Worm (Caenorhabditis elegans) whole organism, L1 larva: ENCODE measurements around the gene ugt-48.

Experiments
- C04F5.9 ChIP-seq: sonication (generic microtip); optimal IDR thresholded peaks from 2 replicates; lab custom pipeline; 2016; ENCODE audit warnings: missing genetic modification characterization, missing compliant biosample characterization
- C16A3.4 ChIP-seq: fragments of 150-350 bp; optimal IDR thresholded peaks from 2 replicates; lab custom pipeline; 2014; ENCODE audit warnings: missing biosample characterization, missing genetic modification characterization
- C34B4.2 ChIP-seq: sonication (generic microtip); optimal IDR thresholded peaks from 2 replicates; lab custom pipeline; 2017; ENCODE audit warnings: mild to moderate bottlenecking, missing genetic modification characterization, missing compliant biosample characterization
- Y116A8C.19 ChIP-seq: sonication (generic microtip); optimal IDR thresholded peaks from 2 replicates; lab custom pipeline; 2016; ENCODE audit warnings: missing compliant biosample characterization, missing genetic modification characterization, borderline replicate concordance
- aha-1 ChIP-seq: fragments of 150-350 bp; optimal IDR thresholded peaks from 2 replicates; lab custom pipeline; 2014; ENCODE audit warnings: missing biosample characterization, missing genetic modification characterization
- ceh-8 ChIP-seq: fragments of 200-800 bp; sonication (Bioruptor generic); optimal IDR thresholded peaks from 2 replicates; lab custom pipeline; 2018; ENCODE audit warnings: mild to moderate bottlenecking, missing genetic modification characterization, moderate library complexity, missing compliant biosample characterization
- ces-1 ChIP-seq: fragments of 150-350 bp; optimal IDR thresholded peaks from 2 replicates; lab custom pipeline; 2014; ENCODE audit warnings: missing biosample characterization, missing genetic modification reagents, missing genetic modification characterization
- dsc-1 ChIP-seq: sonication (generic microtip); optimal IDR thresholded peaks from 2 replicates; lab custom pipeline; 2016; ENCODE audit warnings: mild to moderate bottlenecking, missing genetic modification characterization, missing compliant biosample characterization
- efl-1 ChIP-seq, 4 experiments: fragments of 150-350 bp; optimal IDR thresholded peaks in 3 of 4; peaks in 1 of 4; 1 replicate in 1 of 4; 2 replicates in 3 of 4; lab custom pipeline; 2014; ENCODE audit warnings: missing biosample characterization in 2 of 4, missing genetic modification characterization in 2 of 4, missing genetic modification reagents in 2 of 4
- efl-3 ChIP-seq: fragments of 200-800 bp; sonication (Bioruptor generic); optimal IDR thresholded peaks from 2 replicates; lab custom pipeline; 2018; ENCODE audit warnings: mild to moderate bottlenecking, missing genetic modification characterization, missing compliant biosample characterization
- egl-27 ChIP-seq, 2 experiments: fragments of 150-350 bp in 1 of 2; sonication (generic microtip); optimal IDR thresholded peaks; 3 replicates each; lab custom pipeline; 2017 to 2018; ENCODE audit warnings: missing biosample characterization in 2 of 2, missing genetic modification characterization in 2 of 2, missing genetic modification reagents in 2 of 2
- elt-3 ChIP-seq, 6 experiments: fragments of 150-350 bp in 1 of 6; sonication (generic microtip); optimal IDR thresholded peaks; 2 replicates each; lab custom pipeline; 2017 to 2018; ENCODE audit warnings: missing biosample characterization in 6 of 6, missing genetic modification characterization in 6 of 6, inconsistent platforms in 1 of 6
- ets-5 ChIP-seq: fragments of 200-800 bp; sonication (Bioruptor generic); IDR thresholded peaks from 2 replicates; pipeline ENCODE4 v1.3.6; 2022; ENCODE audit warnings: missing genetic modification characterization, missing compliant biosample characterization
- fkh-8 ChIP-seq: sonication (generic microtip); optimal IDR thresholded peaks from 2 replicates; lab custom pipeline; 2016; ENCODE audit warnings: mild to moderate bottlenecking, missing genetic modification characterization, missing compliant biosample characterization
- fos-1 ChIP-seq: fragments of 150-350 bp; optimal IDR thresholded peaks from 2 replicates; lab custom pipeline; 2014; ENCODE audit warnings: missing biosample characterization, missing genetic modification characterization
- hlh-4 ChIP-seq: sonication (generic microtip); optimal IDR thresholded peaks from 2 replicates; lab custom pipeline; 2016; ENCODE audit warnings: mild to moderate bottlenecking, missing genetic modification characterization, missing compliant biosample characterization
- isw-1 ChIP-seq: fragments of 200-800 bp; sonication (Bioruptor generic); IDR thresholded peaks from 2 replicates; pipeline ENCODE4 v1.3.6; 2022; ENCODE audit warnings: missing genetic modification characterization, missing compliant biosample characterization
- jun-1 ChIP-seq: fragments of 150-350 bp; optimal IDR thresholded peaks from 2 replicates; lab custom pipeline; 2014; ENCODE audit warnings: missing biosample characterization, missing genetic modification reagents, missing genetic modification characterization
- lin-13 ChIP-seq: fragments of 150-350 bp; optimal IDR thresholded peaks from 2 replicates; lab custom pipeline; 2014; ENCODE audit warnings: missing biosample characterization, missing genetic modification reagents, missing genetic modification characterization
- lin-14 ChIP-seq: fragments of 200-800 bp; sonication (Bioruptor generic); optimal IDR thresholded peaks from 2 replicates; lab custom pipeline; 2018; ENCODE audit warnings: mild to moderate bottlenecking, missing genetic modification characterization, moderate library complexity, missing compliant biosample characterization
- lin-35 ChIP-seq, 2 experiments: fragments of 150-350 bp; optimal IDR thresholded peaks; 2 replicates each; lab custom pipeline; 2014; ENCODE audit warnings: missing biosample characterization in 2 of 2, missing genetic modification characterization in 2 of 2, missing genetic modification reagents in 2 of 2
- lin-39 ChIP-seq: fragments of 150-350 bp; optimal IDR thresholded peaks from 2 replicates; lab custom pipeline; 2014; ENCODE audit warnings: missing biosample characterization, missing genetic modification reagents, missing genetic modification characterization
- lsy-2 ChIP-seq, 2 experiments: fragments of 150-350 bp; optimal IDR thresholded peaks; 2 replicates each; lab custom pipeline; 2014; ENCODE audit warnings: missing biosample characterization in 2 of 2, missing genetic modification characterization in 2 of 2
- mab-9 ChIP-seq: fragments of 200-800 bp; sonication (Bioruptor generic); IDR thresholded peaks from 2 replicates; pipeline ENCODE4 v1.3.6; 2022; ENCODE audit warnings: missing genetic modification reagents, missing genetic modification characterization, missing compliant biosample characterization
- mdl-1 ChIP-seq, 2 experiments: fragments of 150-350 bp; optimal IDR thresholded peaks; 2 replicates each; lab custom pipeline; 2014 to 2017; ENCODE audit warnings: missing biosample characterization in 2 of 2, missing genetic modification characterization in 2 of 2, inconsistent platforms in 1 of 2
- nhr-12 ChIP-seq: sonication (generic microtip); optimal IDR thresholded peaks from 2 replicates; lab custom pipeline; 2017; ENCODE audit warnings: missing biosample characterization, missing genetic modification characterization
- nhr-237 ChIP-seq: fragments of 150-350 bp; optimal IDR thresholded peaks from 2 replicates; lab custom pipeline; 2014; ENCODE audit warnings: missing biosample characterization, missing genetic modification characterization
- nhr-71 ChIP-seq: sonication (generic microtip); optimal IDR thresholded peaks from 2 replicates; lab custom pipeline; 2016; ENCODE audit warnings: mild to moderate bottlenecking, missing genetic modification characterization, moderate library complexity, missing compliant biosample characterization
- nhr-84 ChIP-seq: sonication (generic microtip); optimal IDR thresholded peaks from 2 replicates; lab custom pipeline; 2017; ENCODE audit warnings: missing biosample characterization, missing genetic modification characterization
- nhr-90 ChIP-seq: sonication (generic microtip); optimal IDR thresholded peaks from 2 replicates; lab custom pipeline; 2016; ENCODE audit warnings: mild to moderate bottlenecking, missing genetic modification characterization, missing compliant biosample characterization; ENCODE audit not compliant: poor library complexity
- pqm-1 ChIP-seq: sonication (generic microtip); optimal IDR thresholded peaks from 3 replicates; lab custom pipeline; 2017; ENCODE audit warnings: missing biosample characterization, missing genetic modification characterization
- rnt-1 ChIP-seq: sonication (generic microtip); optimal IDR thresholded peaks from 2 replicates; lab custom pipeline; 2016; ENCODE audit warnings: mild to moderate bottlenecking, missing genetic modification characterization, moderate library complexity, missing compliant biosample characterization
- skn-1 ChIP-seq: fragments of 150-350 bp; optimal IDR thresholded peaks from 2 replicates; lab custom pipeline; 2014; ENCODE audit warnings: missing biosample characterization, missing genetic modification characterization
- snpc-4 ChIP-seq: fragments of 150-350 bp; optimal IDR thresholded peaks from 2 replicates; lab custom pipeline; 2014; ENCODE audit warnings: missing biosample characterization, missing genetic modification characterization
- sox-4 ChIP-seq: sonication (generic microtip); optimal IDR thresholded peaks from 2 replicates; lab custom pipeline; 2016; ENCODE audit warnings: missing genetic modification characterization, missing compliant biosample characterization
- sptf-1 ChIP-seq: fragments of 150-350 bp; optimal IDR thresholded peaks from 2 replicates; lab custom pipeline; 2014; ENCODE audit warnings: missing biosample characterization, missing genetic modification characterization
- swsn-7 ChIP-seq: sonication (generic microtip); optimal IDR thresholded peaks from 2 replicates; lab custom pipeline; 2016; ENCODE audit warnings: missing genetic modification characterization, missing compliant biosample characterization
- tlp-1 ChIP-seq: fragments of 150-350 bp; optimal IDR thresholded peaks from 2 replicates; lab custom pipeline; 2014; ENCODE audit warnings: missing biosample characterization, missing genetic modification characterization
- unc-62 ChIP-seq: fragments of 150-350 bp; optimal IDR thresholded peaks from 2 replicates; lab custom pipeline; 2014; ENCODE audit warnings: missing biosample characterization, missing genetic modification reagents, missing genetic modification characterization
- unc-86 ChIP-seq: sonication (generic microtip); optimal IDR thresholded peaks from 2 replicates; lab custom pipeline; 2016; ENCODE audit warnings: missing genetic modification characterization, missing compliant biosample characterization
- unc-98 ChIP-seq: fragments of 200-800 bp; sonication (Bioruptor generic); IDR thresholded peaks from 2 replicates; pipeline ENCODE4 v1.3.6; 2022; ENCODE audit warnings: missing genetic modification characterization, missing compliant biosample characterization
- zag-1 ChIP-seq: fragments of 150-350 bp; optimal IDR thresholded peaks from 2 replicates; lab custom pipeline; 2014; ENCODE audit warnings: missing biosample characterization, missing genetic modification characterization
- zip-4 ChIP-seq: fragments of 200-800 bp; sonication (Bioruptor generic); optimal IDR thresholded peaks from 2 replicates; lab custom pipeline; 2018; ENCODE audit warnings: mild to moderate bottlenecking, missing genetic modification characterization, moderate library complexity, missing compliant biosample characterization
- ztf-11 ChIP-seq, 2 experiments: sonication (generic microtip); optimal IDR thresholded peaks; 2 replicates each; lab custom pipeline; 2016 to 2017; ENCODE audit warnings: missing genetic modification characterization in 2 of 2, missing biosample characterization in 1 of 2, missing compliant biosample characterization in 1 of 2

Gene ugt-48

DNA sequence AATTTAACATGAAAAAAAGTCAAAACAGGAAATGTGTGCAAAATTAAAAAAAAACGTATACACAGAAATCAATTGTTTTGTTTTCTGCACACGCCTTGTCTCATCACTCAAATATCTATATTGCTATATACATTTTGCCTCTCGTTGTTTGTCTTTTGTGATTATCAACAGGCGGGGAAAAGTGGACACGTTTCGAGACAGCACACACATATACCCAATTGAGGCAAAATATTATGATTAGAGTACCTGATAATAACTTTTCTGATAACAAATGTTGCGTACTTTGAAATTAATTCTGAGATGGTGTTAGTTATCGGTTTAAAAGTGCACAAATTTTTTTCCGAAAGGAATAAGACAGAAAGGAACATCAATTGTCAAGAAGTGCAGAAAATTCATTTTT, 12.0 kb upstream of the ugt-48 start (continued):
- peak in 1 of 2 experiments; percentile 31 for TF ChIP-seq lin-35 (GFP tag; optimal IDR thresholded peaks at IDR 0.05; lab: Kevin White, UChicago)
- TF ChIP-seq hlh-4 = no peak
- TF ChIP-seq isw-1 = no peak
- TF ChIP-seq C04F5.9 = no peak
- TF ChIP-seq unc-62 (GFP tag; lab: Kevin White, UChicago) = no peak
- TF ChIP-seq sox-4 = no peak
- TF ChIP-seq dsc-1 (tag; lab: Kevin White, UChicago) = no peak
- no peak for TF ChIP-seq egl-27 (tag; optimal IDR thresholded peaks at IDR 0.05; lab: Kevin White, UChicago)
- TF ChIP-seq pqm-1 (tag; lab: Kevin White, UChicago) = peak; percentile 77
- TF ChIP-seq fkh-8 (tag; lab: Kevin White, UChicago) = no peak
- TF ChIP-seq lin-14 = peak; percentile 26
- no peak for TF ChIP-seq ztf-11 (tag; optimal IDR thresholded peaks at IDR 0.05; lab: Kevin White, UChicago)
- TF ChIP-seq nhr-90 (tag; lab: Kevin White, UChicago) = peak; percentile 21
- TF ChIP-seq unc-86 (tag; lab: Kevin White, UChicago) = no peak
- no peak for TF ChIP-seq fos-1 (tag; lab: Kevin White, UChicago)

- TF ChIP-seq fkh-8 (tag; lab: Kevin White, UChicago) = no peak
Observed at ce11 chrV:5558590-5558989, 10.7 kb upstream of the ugt-48 start, which contains the start of gene glb-5. Gene glb-5 (plus strand): TSS chrV:5558890.

DNA sequence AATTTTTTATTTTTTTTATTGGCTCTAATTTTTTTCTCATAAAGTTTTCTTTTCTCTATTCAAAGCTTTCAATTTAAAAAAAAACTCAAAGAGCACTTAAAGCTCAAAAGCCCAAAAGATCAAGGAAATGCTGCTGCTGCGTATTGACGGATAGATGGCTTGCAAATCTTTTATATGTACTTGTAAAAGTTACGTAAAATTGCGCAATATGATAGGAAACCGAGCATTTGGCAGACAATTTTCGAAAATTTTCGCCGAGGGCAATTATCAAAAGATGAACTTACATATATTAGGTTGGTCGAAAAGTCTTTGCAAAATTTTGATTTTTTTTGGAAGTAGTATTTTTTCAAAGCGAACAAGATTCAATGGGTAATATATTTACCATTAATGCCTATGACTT, 635 bp upstream of the ugt-48 start:
- no peak for TF ChIP-seq C04F5.9
- TF ChIP-seq ceh-8 (GFP tag; lab: Kevin White, UChicago) = no peak
- no peak for TF ChIP-seq pqm-1 (tag; lab: Kevin White, UChicago)
- TF ChIP-seq ets-5 (GFP tag; lab: Robert Waterston, UW) = no peak
- no peak for TF ChIP-seq elt-3 (tag; optimal IDR thresholded peaks at IDR 0.05; lab: Kevin White, UChicago)
- no peak for TF ChIP-seq sptf-1 (tag; lab: Kevin White, UChicago)
- no peak for TF ChIP-seq mab-9
- TF ChIP-seq lsy-2 (tag; optimal IDR thresholded peaks at IDR 0.05; lab: Kevin White, UChicago) = no peak
- TF ChIP-seq tlp-1 (tag; lab: Kevin White, UChicago) = no peak
- TF ChIP-seq aha-1 (tag; lab: Kevin White, UChicago) = no peak
- no peak for TF ChIP-seq efl-1 (optimal IDR thresholded peaks at IDR 0.05; lab: Kevin White, UChicago)
- TF ChIP-seq efl-1 (GFP tag; optimal IDR thresholded peaks at IDR 0.05 in 1 of 2; lab: Kevin White, UChicago) = no peak
- no peak for TF ChIP-seq nhr-84 (tag; lab: Kevin White, UChicago)
- TF ChIP-seq zag-1 (tag; lab: Kevin White, UChicago) = no peak
- TF ChIP-seq nhr-71 (tag; lab: Kevin White, UChicago) = no peak
- no peak for TF ChIP-seq zip-4
- no peak for TF ChIP-seq swsn-7 (tag; lab: Kevin White, UChicago)
- TF ChIP-seq snpc-4 (tag; lab: Kevin White, UChicago) = no peak

DNA sequence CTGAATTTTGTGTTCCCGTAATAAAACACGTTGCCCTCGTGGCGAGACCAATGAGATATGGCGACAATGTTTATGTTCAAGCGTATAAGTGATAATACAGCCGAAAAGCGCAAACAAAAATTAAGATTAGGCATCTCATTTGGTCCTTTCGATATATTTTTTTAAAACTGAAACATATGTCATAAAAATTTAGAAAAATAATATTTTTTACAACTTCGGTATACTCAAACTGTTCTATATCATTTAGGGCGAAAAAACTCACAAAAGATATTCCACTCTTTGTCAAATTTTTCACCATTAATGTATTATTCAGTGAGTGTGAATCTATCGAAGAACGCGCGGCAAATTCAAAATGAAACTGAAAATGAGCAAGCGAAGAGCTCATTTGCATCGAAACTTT, 9.4 kb downstream of the ugt-48 start, which contains the start of gene cft-1:
TSS of gene cft-1 (plus strand) at position 301 of the 400 bp plus-strand sequence.
- TF ChIP-seq ces-1 (GFP tag; lab: Kevin White, UChicago) (no peak), ztf-11 (tag; optimal IDR thresholded peaks at IDR 0.05; lab: Kevin White, UChicago) (no peak), lin-13 (GFP tag; lab: Kevin White, UChicago) (no peak), mdl-1 (tag; optimal IDR thresholded peaks at IDR 0.05; lab: Kevin White, UChicago) (no peak), nhr-84 (tag; lab: Kevin White, UChicago) (no peak)

ce11 chrV:5536240-5536811, 11.5 kb downstream of the ugt-48 start, which contains the start of the genes cox-16 and syp-2:
Gene cox-16 (minus strand): TSS chrV:5536243.
Gene syp-2 (plus strand): TSS chrV:5536487.
- no peak for TF ChIP-seq nhr-237 (tag; lab: Kevin White, UChicago)
- TF ChIP-seq lin-35 (GFP tag; optimal IDR thresholded peaks at IDR 0.05; lab: Kevin White, UChicago) = peak; percentile 33 to 52
- no peak for TF ChIP-seq lin-39 (tag; lab: Kevin White, UChicago)
- no peak for TF ChIP-seq Y116A8C.19 (tag; lab: Kevin White, UChicago)
- TF ChIP-seq C16A3.4 (tag; lab: Kevin White, UChicago) = peak; percentile 8
- no peak for TF ChIP-seq unc-98 (GFP tag; lab: Robert Waterston, UW)
- TF ChIP-seq lsy-2 (tag; optimal IDR thresholded peaks at IDR 0.05; lab: Kevin White, UChicago) = peak in 1 of 2 experiments; percentile 61
- no peak for TF ChIP-seq skn-1 (tag; lab: Kevin White, UChicago)
- no peak for TF ChIP-seq nhr-84 (tag; lab: Kevin White, UChicago)
- TF ChIP-seq C34B4.2 (tag; lab: Kevin White, UChicago) = no peak
- TF ChIP-seq jun-1 = no peak
- no peak for TF ChIP-seq efl-3
- peak; percentile 5 for TF ChIP-seq rnt-1 (tag; lab: Kevin White, UChicago)
- TF ChIP-seq ces-1 (GFP tag; lab: Kevin White, UChicago) = no peak
- TF ChIP-seq nhr-12 (tag; lab: Kevin White, UChicago) = no peak
- TF ChIP-seq ceh-8 (GFP tag; lab: Kevin White, UChicago) = no peak
- TF ChIP-seq lin-13 (GFP tag; lab: Kevin White, UChicago) = no peak
